Worm (Caenorhabditis elegans) whole organism, young adult: ENCODE results near the gene sgca-1.
A peak's percentile ranks its signal among the peaks of the same experiment; 100 is the strongest.

Experiments used
- C06A6.2 ChIP-seq: fragments of 200-800 bp; sonication (Bioruptor generic); conservative IDR thresholded peaks from 2 replicates; pipeline ENCODE4 v1.3.6; 2022; ENCODE audit warnings: missing genetic modification characterization, missing compliant biosample characterization
- C17E4.6 ChIP-seq: fragments of 200-800 bp; sonication (Bioruptor generic); IDR thresholded peaks from 2 replicates; pipeline ENCODE4 v1.3.6; 2022; ENCODE audit warnings: missing genetic modification reagents, missing genetic modification characterization, missing compliant biosample characterization
- D2030.7 ChIP-seq: fragments of 200-800 bp; sonication (Bioruptor generic); IDR thresholded peaks from 2 replicates; pipeline ENCODE4 v1.3.6; 2022; ENCODE audit warnings: missing genetic modification reagents, missing genetic modification characterization, missing compliant biosample characterization
- F23B12.7 ChIP-seq: sonication (generic microtip); optimal IDR thresholded peaks from 2 replicates; lab custom pipeline; 2017; ENCODE audit warnings: missing genetic modification characterization, mild to moderate bottlenecking, missing compliant biosample characterization, antibody characterized with exemption, moderate library complexity; ENCODE audit not compliant: insufficient read depth
- K11D2.4 ChIP-seq: fragments of 200-800 bp; sonication (Bioruptor generic); IDR thresholded peaks from 2 replicates; pipeline ENCODE4 v1.3.6; 2022; ENCODE audit warnings: missing genetic modification reagents, missing genetic modification characterization, missing compliant biosample characterization
- K12H6.12 ChIP-seq: fragments of 200-800 bp; sonication (Bioruptor generic); optimal IDR thresholded peaks from 2 replicates; lab custom pipeline; 2018; ENCODE audit warnings: mild to moderate bottlenecking, missing genetic modification characterization, missing compliant biosample characterization
- Y95B8A.8 ChIP-seq: fragments of 200-800 bp; sonication (Bioruptor generic); IDR thresholded peaks from 2 replicates; pipeline ENCODE4 v1.3.6; 2022; ENCODE audit warnings: missing genetic modification reagents, missing genetic modification characterization, missing compliant biosample characterization
- ZK185.1 ChIP-seq: sonication (generic microtip); optimal IDR thresholded peaks from 2 replicates; lab custom pipeline; 2016; ENCODE audit warnings: mild to moderate bottlenecking, missing genetic modification characterization, missing compliant biosample characterization; ENCODE audit not compliant: poor library complexity, severe bottlenecking
- aptf-3 ChIP-seq: fragments of 200-800 bp; sonication (Bioruptor generic); IDR thresholded peaks from 2 replicates; pipeline ENCODE4 v1.3.6; 2022; ENCODE audit warnings: missing genetic modification characterization, missing compliant biosample characterization
- athp-1 ChIP-seq: sonication (generic microtip); optimal IDR thresholded peaks from 2 replicates; lab custom pipeline; 2017; ENCODE audit warnings: mild to moderate bottlenecking, missing genetic modification characterization, missing compliant biosample characterization
- attf-5 ChIP-seq: fragments of 200-800 bp; sonication (Bioruptor generic); optimal IDR thresholded peaks from 2 replicates; lab custom pipeline; 2018; ENCODE audit warnings: mild to moderate bottlenecking, missing genetic modification characterization, missing compliant biosample characterization
- cebp-2 ChIP-seq: fragments of 200-800 bp; sonication (Bioruptor generic); IDR thresholded peaks from 2 replicates; pipeline ENCODE4 v1.3.6; 2022; ENCODE audit warnings: missing genetic modification characterization, missing compliant biosample characterization
- ceh-27 ChIP-seq: fragments of 200-800 bp; sonication (Bioruptor generic); optimal IDR thresholded peaks from 2 replicates; lab custom pipeline; 2018; ENCODE audit warnings: mild to moderate bottlenecking, missing genetic modification characterization, moderate library complexity, missing compliant biosample characterization
- dox-1 ChIP-seq: fragments of 200-800 bp; sonication (Bioruptor generic); IDR thresholded peaks from 2 replicates; pipeline ENCODE4 v1.3.6; 2022; ENCODE audit warnings: missing genetic modification reagents, missing genetic modification characterization, missing compliant biosample characterization
- dpff-1 ChIP-seq: sonication (generic microtip); optimal IDR thresholded peaks from 2 replicates; lab custom pipeline; 2017; ENCODE audit warnings: mild to moderate bottlenecking, missing genetic modification characterization, missing compliant biosample characterization
- ets-4 ChIP-seq: fragments of 200-800 bp; sonication (Bioruptor generic); optimal IDR thresholded peaks from 2 replicates; lab custom pipeline; 2018; ENCODE audit warnings: mild to moderate bottlenecking, missing genetic modification characterization, missing compliant biosample characterization
- hmg-1.2 ChIP-seq: fragments of 200-800 bp; sonication (Bioruptor generic); IDR thresholded peaks from 2 replicates; pipeline ENCODE4 v1.3.6; 2022; ENCODE audit warnings: missing genetic modification reagents, missing genetic modification characterization, missing compliant biosample characterization
- let-526 ChIP-seq: fragments of 200-800 bp; sonication (Bioruptor generic); IDR thresholded peaks from 2 replicates; pipeline ENCODE4 v1.3.6; 2022; ENCODE audit warnings: missing genetic modification reagents, missing genetic modification characterization, missing compliant biosample characterization
- let-607 ChIP-seq, 2 experiments: fragments of 200-800 bp in 1 of 2; sonication (Bioruptor generic) in 1 of 2; sonication (generic microtip) in 1 of 2; optimal IDR thresholded peaks; 2 replicates each; lab custom pipeline; 2016 to 2018; ENCODE audit warnings: mild to moderate bottlenecking in 2 of 2, missing compliant biosample characterization in 2 of 2, missing genetic modification characterization in 2 of 2, moderate library complexity in 2 of 2, missing genotype in 1 of 2
- lin-26 ChIP-seq: fragments of 200-800 bp; sonication (Bioruptor generic); IDR thresholded peaks from 2 replicates; pipeline ENCODE4 v1.3.6; 2022; ENCODE audit warnings: missing genetic modification reagents, missing genetic modification characterization, missing compliant biosample characterization
- lin-35 ChIP-seq, 3 experiments: fragments of 150-350 bp in 2 of 3; sonication (generic microtip) in 1 of 3; optimal IDR thresholded peaks; 2 replicates each; lab custom pipeline; 2014 to 2018; ENCODE audit warnings: missing biosample characterization in 3 of 3, missing genetic modification characterization in 3 of 3, missing genetic modification reagents in 3 of 3
- lin-40 ChIP-seq: sonication (generic microtip); optimal IDR thresholded peaks from 2 replicates; lab custom pipeline; 2016; ENCODE audit warnings: missing genetic modification characterization, mild to moderate bottlenecking, missing compliant biosample characterization, missing genotype, missing genetic modification reagents
- lin-54 ChIP-seq: fragments of 200-800 bp; sonication (Bioruptor generic); optimal IDR thresholded peaks from 2 replicates; lab custom pipeline; 2018; ENCODE audit warnings: mild to moderate bottlenecking, missing genetic modification characterization, missing compliant biosample characterization
- lsy-27 ChIP-seq: sonication (generic microtip); optimal IDR thresholded peaks from 2 replicates; lab custom pipeline; 2017; ENCODE audit warnings: missing genetic modification characterization, mild to moderate bottlenecking, missing compliant biosample characterization, antibody characterized with exemption, missing genotype, borderline replicate concordance; ENCODE audit not compliant: insufficient read depth
- madf-10 ChIP-seq: sonication (generic microtip); optimal IDR thresholded peaks from 2 replicates; lab custom pipeline; 2016; ENCODE audit warnings: mild to moderate bottlenecking, missing genetic modification characterization, missing compliant biosample characterization
- mes-4 ChIP-seq: sonication (generic microtip); optimal IDR thresholded peaks from 2 replicates; lab custom pipeline; 2016; ENCODE audit warnings: missing genotype, missing genetic modification characterization, missing compliant biosample characterization
- nfya-2 ChIP-seq: fragments of 200-800 bp; sonication (Bioruptor generic); IDR thresholded peaks from 2 replicates; pipeline ENCODE4 v1.3.6; 2022; ENCODE audit warnings: missing genetic modification reagents, missing genetic modification characterization, missing compliant biosample characterization
- nfyb-1 ChIP-seq: fragments of 200-800 bp; sonication (Bioruptor generic); IDR thresholded peaks from 2 replicates; pipeline ENCODE4 v1.3.6; 2022; ENCODE audit warnings: missing genetic modification reagents, missing genetic modification characterization, missing compliant biosample characterization
- nhr-120 ChIP-seq: fragments of 200-800 bp; sonication (Bioruptor generic); IDR thresholded peaks from 2 replicates; pipeline ENCODE4 v1.3.6; 2022; ENCODE audit warnings: missing genetic modification characterization, missing compliant biosample characterization
- nhr-179 ChIP-seq: sonication (generic microtip); optimal IDR thresholded peaks from 2 replicates; lab custom pipeline; 2016; ENCODE audit warnings: mild to moderate bottlenecking, missing genetic modification characterization, missing compliant biosample characterization
- nhr-27 ChIP-seq: fragments of 200-800 bp; sonication (Bioruptor generic); optimal IDR thresholded peaks from 2 replicates; lab custom pipeline; 2018; ENCODE audit warnings: mild to moderate bottlenecking, missing genetic modification characterization, moderate library complexity, missing compliant biosample characterization
- pha-4 ChIP-seq: fragments of 150-350 bp; sonication (generic microtip); optimal IDR thresholded peaks from 2 replicates; lab custom pipeline; 2014; ENCODE audit warnings: missing biosample characterization, missing genetic modification reagents, missing genetic modification characterization
- repo-1 ChIP-seq: sonication (generic microtip); optimal IDR thresholded peaks from 2 replicates; lab custom pipeline; 2017; ENCODE audit warnings: mild to moderate bottlenecking, missing genetic modification characterization, missing compliant biosample characterization
- rpc-1 ChIP-seq, 2 experiments: fragments of 150-350 bp in 1 of 2; sonication (generic microtip) in 1 of 2; optimal IDR thresholded peaks; 2 replicates each; lab custom pipeline; 2014 to 2018; ENCODE audit warnings: missing biosample characterization in 1 of 2, missing genetic modification characterization in 1 of 2, missing genetic modification reagents in 1 of 2, missing genotype in 1 of 2
- snpc-1.3 ChIP-seq: sonication (generic microtip); optimal IDR thresholded peaks from 2 replicates; lab custom pipeline; 2017; ENCODE audit warnings: missing genetic modification characterization, mild to moderate bottlenecking, missing compliant biosample characterization, antibody characterized with exemption, moderate library complexity, missing genotype, missing genetic modification reagents; ENCODE audit not compliant: insufficient read depth
- snpc-3.4 ChIP-seq: sonication (generic microtip); optimal IDR thresholded peaks from 2 replicates; lab custom pipeline; 2017; ENCODE audit warnings: missing genetic modification characterization, mild to moderate bottlenecking, missing compliant biosample characterization, antibody characterized with exemption, moderate library complexity, missing genotype, missing genetic modification reagents
- sptf-2 ChIP-seq: fragments of 200-800 bp; sonication (Bioruptor generic); optimal IDR thresholded peaks from 2 replicates; lab custom pipeline; 2018; ENCODE audit warnings: mild to moderate bottlenecking, missing genetic modification characterization, missing compliant biosample characterization
- tbp1 ChIP-seq: fragments of 200-800 bp; sonication (Bioruptor generic); optimal IDR thresholded peaks from 2 replicates; lab custom pipeline; 2018; ENCODE audit warnings: mild to moderate bottlenecking, missing genetic modification characterization, missing compliant biosample characterization
- tbx-9 ChIP-seq: sonication (generic microtip); optimal IDR thresholded peaks from 2 replicates; lab custom pipeline; 2016; ENCODE audit warnings: borderline replicate concordance, missing genetic modification characterization, inconsistent platforms, missing compliant biosample characterization
- zim-3 ChIP-seq: sonication (generic microtip); optimal IDR thresholded peaks from 2 replicates; lab custom pipeline; 2017; ENCODE audit warnings: mild to moderate bottlenecking, missing genetic modification characterization, moderate library complexity, missing compliant biosample characterization
- ztf-22 ChIP-seq: fragments of 200-800 bp; sonication (Bioruptor generic); optimal IDR thresholded peaks from 2 replicates; lab custom pipeline; 2018; ENCODE audit warnings: mild to moderate bottlenecking, missing genetic modification characterization, moderate library complexity, missing compliant biosample characterization
- ztf-26 ChIP-seq: sonication (generic microtip); optimal IDR thresholded peaks from 2 replicates; lab custom pipeline; 2017; ENCODE audit warnings: missing genetic modification characterization, missing compliant biosample characterization
- ztf-28 ChIP-seq: fragments of 200-800 bp; sonication (Bioruptor generic); IDR thresholded peaks from 2 replicates; pipeline ENCODE4 v1.3.6; 2022; ENCODE audit warnings: missing genetic modification reagents, missing genetic modification characterization, missing compliant biosample characterization
- ztf-6 ChIP-seq: fragments of 200-800 bp; sonication (Bioruptor generic); IDR thresholded peaks from 2 replicates; pipeline ENCODE4 v1.3.6; 2022; ENCODE audit warnings: missing genetic modification reagents, missing genetic modification characterization, missing compliant biosample characterization

The sgca-1 gene

DNA sequence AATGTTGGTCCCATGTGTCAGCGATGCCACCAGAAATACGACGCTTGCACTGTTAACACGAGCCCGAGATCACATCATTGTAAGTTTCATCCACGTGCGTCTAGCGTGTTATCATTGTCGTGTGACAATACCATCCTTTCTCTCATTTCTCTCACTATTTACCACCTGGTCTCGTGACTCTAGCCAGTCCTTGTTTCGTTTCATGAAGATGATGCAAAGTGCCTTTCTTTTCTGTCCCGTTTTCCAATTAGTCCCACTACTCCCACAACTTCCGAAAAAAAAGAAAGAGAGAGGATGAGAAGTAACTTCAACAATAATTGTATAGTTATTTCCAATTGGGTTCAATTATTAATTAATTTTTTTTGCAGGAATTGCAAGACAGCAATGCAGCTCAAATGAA lies 46.5 kb downstream of the sgca-1 start (continued):
- no peak for TF ChIP-seq mes-4
- peak; percentile 36 for TF ChIP-seq ZK185.1 (tag; lab: Kevin White, UChicago)
- no peak for TF ChIP-seq dpff-1 (tag; lab: Kevin White, UChicago)
- TF ChIP-seq athp-1 (tag; lab: Kevin White, UChicago) = no peak
- no peak for TF ChIP-seq ets-4 (GFP tag; lab: Kevin White, UChicago)
- TF ChIP-seq repo-1 (tag; lab: Kevin White, UChicago) = no peak
- TF ChIP-seq zim-3 (tag; lab: Kevin White, UChicago) = no peak
- peak; percentile 25 for TF ChIP-seq madf-10 (tag; lab: Kevin White, UChicago)
- peak; percentile 10 for TF ChIP-seq lin-54 (GFP tag; lab: Kevin White, UChicago)

DNA sequence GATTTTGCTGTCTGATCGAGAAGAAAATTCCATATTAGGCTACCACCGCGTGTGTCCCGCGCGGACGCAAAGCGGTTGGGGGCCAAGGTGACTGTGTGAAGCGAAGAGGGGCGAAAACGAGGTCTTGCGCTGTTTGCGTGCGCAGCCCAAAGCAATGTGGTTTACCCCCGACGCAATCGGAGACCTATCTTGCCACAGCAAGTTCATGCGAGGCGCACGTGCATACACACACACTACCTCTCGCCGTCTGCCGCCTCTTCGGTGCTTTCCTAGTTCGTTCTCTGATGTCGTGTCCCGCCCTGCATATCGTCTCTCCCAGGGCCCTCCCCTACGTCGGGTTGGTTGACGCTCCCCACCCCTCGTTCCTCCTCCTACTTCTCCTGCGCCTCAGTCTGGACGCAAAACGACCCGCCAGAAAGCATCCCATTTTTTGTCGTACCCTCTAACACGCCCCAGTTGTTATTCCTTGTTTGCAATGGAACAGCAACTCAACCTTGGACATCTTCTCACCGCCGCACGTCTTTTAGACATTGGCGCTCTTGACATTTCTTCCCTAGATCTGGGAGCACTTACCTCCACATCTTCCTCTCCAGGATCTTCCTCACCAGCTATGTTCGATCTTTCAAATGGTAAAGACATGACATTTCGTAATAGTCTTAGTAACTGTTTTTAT lies 47.2 kb downstream of the sgca-1 start, which contains the start of gene mdl-1:
Gene mdl-1, plus strand, starts transcription at position 341 of the 673 bp plus-strand sequence.
- peak in 1 of 2 experiments; percentile 28 for TF ChIP-seq let-607 (tag; optimal IDR thresholded peaks at IDR 0.05; lab: Kevin White, UChicago)
- peak; percentile 44 for TF ChIP-seq tbp1
- TF ChIP-seq lsy-27 (tag; lab: Kevin White, UChicago) = no peak
- TF ChIP-seq tbx-9 (tag; lab: Kevin White, UChicago) = no peak
- TF ChIP-seq lin-26 (GFP tag; lab: Robert Waterston, UW) = peak; percentile 33; the same call in 1 of the 2 replicates
- TF ChIP-seq D2030.7 (GFP tag; lab: Robert Waterston, UW) = no peak
- peak; percentile 48; the same call in 1 of the 2 replicates for TF ChIP-seq C06A6.2 (GFP tag; lab: Robert Waterston, UW)
- TF ChIP-seq nfya-2 = no peak
- 0 out of 2 replicates have a peak, but pooled peaks have one; percentile 37 for TF ChIP-seq let-526 (GFP tag; lab: Robert Waterston, UW)
- no peak for TF ChIP-seq ztf-6
- TF ChIP-seq cebp-2 (GFP tag; lab: Robert Waterston, UW) = 0 out of 2 replicates have a peak, but pooled peaks have one; percentile 54
- peak; percentile 70 for TF ChIP-seq F23B12.7
- peak; percentile 69; the same call in 1 of the 2 replicates for TF ChIP-seq K11D2.4 (GFP tag; lab: Robert Waterston, UW)
- TF ChIP-seq ZK185.1 (tag; lab: Kevin White, UChicago) = peak; percentile 58
- TF ChIP-seq mes-4 = no peak
- TF ChIP-seq Y95B8A.8 = peak; percentile 62; the same call in 1 of the 2 replicates
- TF ChIP-seq sptf-2 (GFP tag; lab: Kevin White, UChicago) = no peak
- peak; percentile 92 for TF ChIP-seq K12H6.12 (tag; lab: Kevin White, UChicago)
- TF ChIP-seq ceh-27 = peak; percentile 87
- TF ChIP-seq ztf-28 (GFP tag; lab: Robert Waterston, UW) = no peak
- TF ChIP-seq snpc-3.4 (tag; lab: Kevin White, UChicago) = peak; percentile 6
- TF ChIP-seq ztf-22 = peak; percentile 64
- peak; percentile 82 for TF ChIP-seq ztf-26
- TF ChIP-seq rpc-1 (optimal IDR thresholded peaks at IDR 0.05; lab: Kevin White, UChicago) = no peak
- no peak for TF ChIP-seq rpc-1 (tag; optimal IDR thresholded peaks at IDR 0.05; lab: Kevin White, UChicago)
- TF ChIP-seq nfyb-1 (GFP tag; lab: Robert Waterston, UW) = peak; percentile 90
- no peak for TF ChIP-seq aptf-3
- peak; percentile 53 for TF ChIP-seq nhr-27 (tag; lab: Kevin White, UChicago)
- TF ChIP-seq pha-4 (tag; lab: Kevin White, UChicago) = peak; percentile 75
- TF ChIP-seq lin-40 (tag; lab: Kevin White, UChicago) = peak; percentile 68
- TF ChIP-seq attf-5 = peak; percentile 64
- no peak for TF ChIP-seq snpc-1.3 (tag; lab: Kevin White, UChicago)
- no peak for TF ChIP-seq C17E4.6 (GFP tag; lab: Robert Waterston, UW)
- TF ChIP-seq hmg-1.2 (GFP tag; lab: Robert Waterston, UW) = peak; percentile 68
- no peak for TF ChIP-seq nhr-120 (GFP tag; lab: Robert Waterston, UW)
- no peak for TF ChIP-seq nhr-179 (tag; lab: Kevin White, UChicago)
- peak; percentile 70 for TF ChIP-seq dox-1 (GFP tag; lab: Robert Waterston, UW)
- TF ChIP-seq lin-35 (GFP tag; optimal IDR thresholded peaks at IDR 0.05; lab: Kevin White, UChicago) = peak in 1 of 3 experiments; percentile 14
